Fruit fly (Drosophila melanogaster) whole organism: Measurements from ENCODE around the gene Usp1.

Experiments used
- Dll ChIP-seq: fragments of >200 bp; optimal IDR thresholded peaks from 2 replicates; lab custom pipeline; 2017
- EcR ChIP-seq, 2 experiments: fragments of >200 bp; optimal IDR thresholded peaks; 2 replicates each; lab custom pipeline; 2017; ENCODE audit warnings: missing biosample characterization in 2 of 2, missing genetic modification characterization in 2 of 2, missing genetic modification reagents in 2 of 2
- psq ChIP-seq: fragments of >200 bp; optimal IDR thresholded peaks from 2 replicates; lab custom pipeline; 2017
- usp ChIP-seq: fragments of >200 bp; optimal IDR thresholded peaks from 2 replicates; lab custom pipeline; 2017; ENCODE audit warnings: missing biosample characterization, missing genetic modification characterization, mixed read lengths

dm6 chr3R:29238623-29239022, 9.7 kb downstream of the Usp1 start, which contains the start of gene CG11951:
- TF ChIP-seq psq (lab: Kevin White, UChicago) (no peak), usp (no peak), EcR (GFP tag; optimal IDR thresholded peaks at IDR 0.05; lab: Kevin White, UChicago) (no peak), Dll (lab: Kevin White, UChicago) (no peak)
